Fruit fly (Drosophila melanogaster) whole organism, adult: Measurements from ENCODE around the gene ATPsynC.

Experiments used
- CG11617 ChIP-seq: fragments of 200-800 bp; sonication (Bioruptor generic); optimal IDR thresholded peaks from 2 replicates; lab custom pipeline; 2017; ENCODE audit warnings: mild to moderate bottlenecking, missing biosample characterization, missing genetic modification reagents, missing genetic modification characterization
- CG12768 ChIP-seq: fragments of 200-800 bp; sonication (Bioruptor generic); optimal IDR thresholded peaks from 2 replicates; lab custom pipeline; 2017; ENCODE audit warnings: missing biosample characterization, missing genetic modification characterization, mild to moderate bottlenecking, moderate library complexity, missing genetic modification reagents
- CG14711 ChIP-seq: fragments of 200-800 bp; sonication (Bioruptor generic); optimal IDR thresholded peaks from 2 replicates; lab custom pipeline; 2018; ENCODE audit warnings: missing biosample characterization, mild to moderate bottlenecking, missing genetic modification characterization, moderate library complexity
- CG1620 ChIP-seq: fragments of 200-800 bp; sonication (Bioruptor generic); optimal IDR thresholded peaks from 2 replicates; lab custom pipeline; 2016; ENCODE audit warnings: missing biosample characterization, missing genetic modification characterization
- CG33017 ChIP-seq: fragments of 200-800 bp; sonication (Bioruptor generic); optimal IDR thresholded peaks from 2 replicates; lab custom pipeline; 2018; ENCODE audit warnings: missing biosample characterization, mild to moderate bottlenecking, missing genetic modification characterization, moderate library complexity
- CG5204 ChIP-seq: fragments of 200-800 bp; sonication (Bioruptor generic); optimal IDR thresholded peaks from 2 replicates; lab custom pipeline; 2016; ENCODE audit warnings: missing biosample characterization, missing genetic modification characterization
- CG7045 ChIP-seq: fragments of 200-800 bp; sonication (Bioruptor generic); optimal IDR thresholded peaks from 2 replicates; lab custom pipeline; 2017; ENCODE audit warnings: missing biosample characterization, mild to moderate bottlenecking, missing genetic modification characterization
- CG7101 ChIP-seq: fragments of 200-800 bp; sonication (Bioruptor generic); optimal IDR thresholded peaks from 2 replicates; lab custom pipeline; 2018; ENCODE audit warnings: missing biosample characterization, mild to moderate bottlenecking, missing genetic modification characterization, moderate library complexity
- Clk ChIP-seq: fragments of 200-800 bp; sonication (Bioruptor generic); optimal IDR thresholded peaks from 2 replicates; lab custom pipeline; 2017; ENCODE audit warnings: missing biosample characterization, missing genetic modification characterization
- Crg-1 ChIP-seq: fragments of 200-800 bp; sonication (Bioruptor generic); optimal IDR thresholded peaks from 2 replicates; lab custom pipeline; 2016; ENCODE audit warnings: missing biosample characterization, missing genetic modification characterization
- Hr96 ChIP-seq: fragments of 200-800 bp; sonication (Bioruptor generic); optimal IDR thresholded peaks from 2 replicates; lab custom pipeline; 2016; ENCODE audit warnings: missing biosample characterization, missing genetic modification characterization
- Mnt ChIP-seq: fragments of 200-800 bp; sonication (Bioruptor generic); optimal IDR thresholded peaks from 2 replicates; lab custom pipeline; 2016; ENCODE audit warnings: missing biosample characterization, mild to moderate bottlenecking, missing genetic modification characterization
- bab1 ChIP-seq: fragments of 200-800 bp; sonication (Bioruptor generic); optimal IDR thresholded peaks from 3 replicates; lab custom pipeline; 2019; ENCODE audit warnings: missing biosample characterization, mild to moderate bottlenecking, missing genetic modification characterization, moderate library complexity
- cic ChIP-seq: fragments of 200-800 bp; sonication (Bioruptor generic); optimal IDR thresholded peaks from 2 replicates; lab custom pipeline; 2017; ENCODE audit warnings: missing biosample characterization, mild to moderate bottlenecking, missing genetic modification characterization, moderate library complexity
- cnc ChIP-seq, 2 experiments: fragments of >200 bp; optimal IDR thresholded peaks; 2 replicates each; lab custom pipeline; 2017
- kay ChIP-seq: fragments of 200-800 bp; sonication (Bioruptor generic); peaks from one replicate; lab custom pipeline; 2016; ENCODE audit warnings: missing biosample characterization, missing genetic modification characterization, borderline replicate concordance
- ovo ChIP-seq: fragments of 200-800 bp; sonication (Bioruptor generic); optimal IDR thresholded peaks from 2 replicates; lab custom pipeline; 2016; ENCODE audit warnings: missing biosample characterization, missing genetic modification characterization
- pad ChIP-seq: fragments of 200-800 bp; sonication (Bioruptor generic); optimal IDR thresholded peaks from 3 replicates; lab custom pipeline; 2017; ENCODE audit warnings: missing biosample characterization, missing genetic modification characterization, mild to moderate bottlenecking, moderate library complexity, missing genetic modification reagents
- tj ChIP-seq: fragments of 200-800 bp; sonication (Bioruptor generic); optimal IDR thresholded peaks from 3 replicates; lab custom pipeline; 2017; ENCODE audit warnings: missing biosample characterization, mild to moderate bottlenecking, missing genetic modification characterization, moderate library complexity
- toe ChIP-seq: fragments of 200-800 bp; sonication (Bioruptor generic); optimal IDR thresholded peaks from 2 replicates; lab custom pipeline; 2016; ENCODE audit warnings: missing biosample characterization, missing genetic modification characterization

The ATPsynC gene

DNA sequence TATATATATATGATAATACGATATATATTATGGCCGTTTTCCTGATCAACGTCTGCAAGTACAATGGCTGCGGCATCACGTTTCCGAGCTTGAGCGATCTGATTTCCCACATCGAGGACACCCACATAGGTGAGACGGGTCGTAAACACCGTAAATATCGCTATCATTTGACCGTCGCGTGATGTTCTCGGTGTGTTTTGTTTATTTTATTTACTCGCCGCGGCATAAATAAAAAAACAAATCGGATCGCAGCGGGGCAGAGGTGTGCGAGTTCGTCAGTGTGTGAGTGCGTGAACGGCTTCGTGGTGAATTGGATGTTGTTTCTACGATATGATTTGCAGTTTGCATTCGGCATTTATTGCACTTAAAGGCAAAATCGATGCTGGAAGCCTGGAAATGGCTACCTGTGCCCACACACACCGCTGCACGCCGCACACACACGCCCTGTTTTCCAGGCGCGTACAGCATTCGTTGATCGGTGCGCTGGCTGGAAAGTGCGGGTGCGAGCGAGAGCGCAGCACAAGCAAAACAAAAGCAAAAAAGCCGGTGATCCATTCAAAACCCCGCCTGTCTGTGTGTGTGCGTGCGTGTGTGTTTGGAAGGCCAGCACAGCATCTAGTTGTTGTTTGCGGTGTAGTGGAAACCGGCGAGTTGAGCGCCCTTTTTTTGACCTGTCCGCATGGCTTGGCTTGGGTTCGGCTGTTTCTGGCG, 2.1 kb upstream of the ATPsynC start:
- TF ChIP-seq Mnt (GFP tag; lab: Kevin White, UChicago) (peak; percentile 18), CG33017 (tag; lab: Kevin White, UChicago) (peak; percentile 31), toe (GFP tag; lab: Kevin White, UChicago) (no peak), kay (GFP tag; lab: Kevin White, UChicago) (no peak), tj (peak; percentile 59), CG12768 (peak; percentile 18), CG11617 (GFP tag; lab: Kevin White, UChicago) (peak; percentile 60), CG14711 (peak; percentile 17), cic (GFP tag; lab: Kevin White, UChicago) (peak; percentile 99), pad (GFP tag; lab: Kevin White, UChicago) (peak; percentile 28), CG1620 (GFP tag; lab: Kevin White, UChicago) (no peak), ovo (GFP tag; lab: Kevin White, UChicago) (peak; percentile 7), Crg-1 (GFP tag; lab: Kevin White, UChicago) (peak; percentile 15), CG7101 (no peak)

- TF ChIP-seq CG12768 (no peak), CG1620 (GFP tag; lab: Kevin White, UChicago) (peak; percentile 19), Mnt (GFP tag; lab: Kevin White, UChicago) (peak; percentile 15), Clk (GFP tag; lab: Kevin White, UChicago) (no peak), Hr96 (peak; percentile 27), CG7045 (no peak), Crg-1 (GFP tag; lab: Kevin White, UChicago) (no peak), bab1 (GFP tag; lab: Kevin White, UChicago) (peak; percentile 3)
Measured at dm6 chr3R:31220456-31221336, 1.3 kb upstream of the ATPsynC start, which contains the start of gene CG12054. TSS of gene CG12054 (plus strand) at chr3R:31220702.

DNA sequence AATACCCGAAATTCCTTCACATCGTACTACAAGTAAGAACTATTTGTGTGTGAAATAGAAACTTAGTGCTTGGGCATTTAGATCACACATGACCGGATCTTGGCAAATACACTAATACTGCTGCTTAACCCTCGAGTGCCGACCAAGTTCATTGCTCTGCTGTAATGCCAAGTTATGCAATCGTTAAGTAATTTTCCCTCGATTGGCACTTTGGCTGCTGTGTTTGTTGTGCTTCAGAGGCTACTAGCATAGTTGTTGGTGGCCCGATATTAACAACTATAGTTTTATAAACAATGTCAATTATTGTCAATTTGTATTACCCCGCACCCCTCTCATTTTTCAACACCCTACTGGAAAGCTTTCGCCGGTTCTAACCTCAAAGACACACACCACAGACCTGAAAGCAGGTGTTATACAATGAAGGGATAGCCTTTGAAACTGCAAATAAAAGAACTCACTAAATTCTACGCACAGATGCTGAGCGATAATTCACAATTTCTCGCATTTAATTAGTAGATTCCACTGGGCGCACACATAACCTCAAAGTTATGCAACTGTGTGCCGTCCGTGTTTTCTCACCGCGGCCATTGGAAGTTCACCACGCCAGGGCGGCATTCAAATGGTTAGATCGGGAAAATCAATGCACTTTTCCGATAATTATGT, 1.1 kb downstream of the ATPsynC start:
- TF ChIP-seq CG7101 = peak; percentile 0
- peak; percentile 37 for TF ChIP-seq CG33017 (tag; lab: Kevin White, UChicago)
- TF ChIP-seq bab1 (GFP tag; lab: Kevin White, UChicago) = peak; percentile 42
- peak; percentile 7 for TF ChIP-seq CG1620 (GFP tag; lab: Kevin White, UChicago)
- TF ChIP-seq toe (GFP tag; lab: Kevin White, UChicago) = no peak
- TF ChIP-seq ovo (GFP tag; lab: Kevin White, UChicago) = peak; percentile 49
- TF ChIP-seq CG14711 = no peak
- peak; percentile 21 for TF ChIP-seq Crg-1 (GFP tag; lab: Kevin White, UChicago)
- TF ChIP-seq Hr96 = no peak
- TF ChIP-seq kay (GFP tag; lab: Kevin White, UChicago) = no peak
- TF ChIP-seq pad (GFP tag; lab: Kevin White, UChicago) = peak; percentile 34
- peak; percentile 15 for TF ChIP-seq Clk (GFP tag; lab: Kevin White, UChicago)
- TF ChIP-seq CG5204 (GFP tag; lab: Kevin White, UChicago) = no peak
- TF ChIP-seq cnc (optimal IDR thresholded peaks at IDR 0.05; lab: Kevin White, UChicago) = no peak
- TF ChIP-seq CG11617 (GFP tag; lab: Kevin White, UChicago) = peak; percentile 64
- TF ChIP-seq CG7045 = no peak
- peak; percentile 35 for TF ChIP-seq tj
- TF ChIP-seq CG12768 = peak; percentile 56
- TF ChIP-seq cic (GFP tag; lab: Kevin White, UChicago) = peak; percentile 37
- TF ChIP-seq Mnt (GFP tag; lab: Kevin White, UChicago) = peak; percentile 71

- peak; percentile 46 for TF ChIP-seq CG7101
- peak; percentile 28 for TF ChIP-seq cic (GFP tag; lab: Kevin White, UChicago)
- TF ChIP-seq ovo (GFP tag; lab: Kevin White, UChicago) = no peak
- TF ChIP-seq pad (GFP tag; lab: Kevin White, UChicago) = peak; percentile 39
- peak; percentile 86 for TF ChIP-seq bab1 (GFP tag; lab: Kevin White, UChicago)
- TF ChIP-seq cnc (optimal IDR thresholded peaks at IDR 0.05; lab: Kevin White, UChicago) = no peak
- no peak for TF ChIP-seq Hr96
- no peak for TF ChIP-seq CG7045
- peak; percentile 100 for TF ChIP-seq Mnt (GFP tag; lab: Kevin White, UChicago)
- TF ChIP-seq CG33017 (tag; lab: Kevin White, UChicago) = no peak
- TF ChIP-seq Crg-1 (GFP tag; lab: Kevin White, UChicago) = peak; percentile 60
- TF ChIP-seq Clk (GFP tag; lab: Kevin White, UChicago) = no peak
- TF ChIP-seq toe (GFP tag; lab: Kevin White, UChicago) = no peak
- TF ChIP-seq kay (GFP tag; lab: Kevin White, UChicago) = no peak
- peak; percentile 21 for TF ChIP-seq tj
- TF ChIP-seq CG1620 (GFP tag; lab: Kevin White, UChicago) = peak; percentile 23
- peak; percentile 34 for TF ChIP-seq CG14711
- TF ChIP-seq CG5204 (GFP tag; lab: Kevin White, UChicago) = no peak
- TF ChIP-seq CG11617 (GFP tag; lab: Kevin White, UChicago) = no peak
- TF ChIP-seq CG12768 = no peak
Measured at dm6 chr3R:31215830-31216229, 3.6 kb downstream of the ATPsynC start, which contains the start of gene CG15561. TSS of gene CG15561 (minus strand) at chr3R:31215942.

DNA sequence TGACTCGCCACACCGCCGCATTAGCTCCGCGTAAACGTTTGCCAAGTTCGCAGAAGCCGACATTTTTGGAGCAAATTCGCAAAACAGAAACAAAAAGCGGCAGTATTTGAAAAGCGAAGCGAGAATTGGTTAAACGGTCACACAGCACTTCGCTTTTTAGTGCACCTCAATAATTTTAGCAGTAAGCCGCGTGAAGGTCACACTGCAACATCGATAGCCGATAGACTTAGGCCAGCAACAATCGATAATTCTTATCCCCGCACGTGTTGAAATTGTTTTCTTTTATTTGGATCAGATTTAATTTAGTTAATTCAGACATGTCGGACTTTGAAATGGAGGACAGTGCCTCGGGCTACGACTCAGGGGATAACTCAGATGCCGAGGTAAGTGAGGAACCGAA, 6.2 kb downstream of the ATPsynC start, which contains the start of the genes Zwilch and CG1542:
Zwilch (minus strand) TSS at position 150 of the 400 bp plus-strand sequence.
CG1542 (plus strand) TSS at position 232 of the 400 bp plus-strand sequence.
- TF ChIP-seq Mnt (GFP tag; lab: Kevin White, UChicago) (peak; percentile 98), CG1620 (GFP tag; lab: Kevin White, UChicago) (no peak), ovo (GFP tag; lab: Kevin White, UChicago) (no peak), CG11617 (GFP tag; lab: Kevin White, UChicago) (no peak), bab1 (GFP tag; lab: Kevin White, UChicago) (peak; percentile 35), toe (GFP tag; lab: Kevin White, UChicago) (no peak), Hr96 (no peak), CG14711 (no peak)
